Fruit fly (Drosophila melanogaster): ENCODE results near the gene mfas.

mfas gene

dm6 chr3R:12020987-12021386 lies 27.9 kb upstream of the mfas start:
- no peak for TF ChIP-seq lz (GFP tag; optimal IDR thresholded peaks at IDR 0.05)
- no peak for TF ChIP-seq Sox102F (GFP tag; optimal IDR thresholded peaks at IDR 0.05)
- TF ChIP-seq ss (GFP tag; optimal IDR thresholded peaks at IDR 0.05) = no peak
- TF ChIP-seq CG8119 (GFP tag; IDR thresholded peaks at IDR 0.05) = no peak
- TF ChIP-seq Ets21C (GFP tag; optimal IDR thresholded peaks at IDR 0.05) = no peak
- TF ChIP-seq CG10631 (GFP tag; optimal IDR thresholded peaks at IDR 0.05) = no peak
- no peak for TF ChIP-seq esn (GFP tag; optimal IDR thresholded peaks at IDR 0.05)
- TF ChIP-seq Eip75B (GFP tag; optimal IDR thresholded peaks at IDR 0.05) = no peak
- no peak for TF ChIP-seq Smox (GFP tag; optimal IDR thresholded peaks at IDR 0.05)
- TF ChIP-seq CG6808 (GFP tag; optimal IDR thresholded peaks at IDR 0.05) = no peak
- no peak for TF ChIP-seq salr (GFP tag; optimal IDR thresholded peaks at IDR 0.05)
- no peak for TF ChIP-seq Eip78C (GFP tag)
- no peak for TF ChIP-seq fd59A (GFP tag; optimal IDR thresholded peaks at IDR 0.05)
- no peak for TF ChIP-seq dsx (GFP tag; optimal IDR thresholded peaks at IDR 0.05; ENCODE audit: poor library complexity, severe bottlenecking)
- TF ChIP-seq spab (GFP tag; optimal IDR thresholded peaks at IDR 0.05) = no peak

dm6 chr3R:12016828-12017280 lies 23.7 kb upstream of the mfas start, which contains the start of the genes DCAF12 and Spt3:
DCAF12 (minus strand) TSS chr3R:12017031.
Spt3 (plus strand) TSS chr3R:12017156.
- TF ChIP-seq CG11762 (GFP tag; optimal IDR thresholded peaks at IDR 0.05; ENCODE audit: insufficient read depth) (no peak), Gug (GFP tag; IDR thresholded peaks at IDR 0.05) (0 out of 2 replicates have a peak, but pooled peaks have one; percentile 23), pdm3 (GFP tag; optimal IDR thresholded peaks at IDR 0.05) (no peak), svp (GFP tag) (peak; percentile 55), CG4318 (GFP tag; optimal IDR thresholded peaks at IDR 0.05) (no peak), esn (GFP tag; optimal IDR thresholded peaks at IDR 0.05) (peak; percentile 46), lz (GFP tag; optimal IDR thresholded peaks at IDR 0.05) (peak; percentile 30), Ets96B (tag; optimal IDR thresholded peaks at IDR 0.05) (peak; percentile 49), CG3032 (tag; optimal IDR thresholded peaks at IDR 0.05) (peak; percentile 69), Sox14 (GFP tag; optimal IDR thresholded peaks at IDR 0.05) (no peak), CG8319 (GFP tag; optimal IDR thresholded peaks at IDR 0.05) (peak; percentile 18), CG15336 (GFP tag; IDR thresholded peaks at IDR 0.05) (no peak), CG1621 (tag; optimal IDR thresholded peaks at IDR 0.05) (peak; percentile 94), salr (GFP tag; optimal IDR thresholded peaks at IDR 0.05) (no peak), eg (GFP tag; IDR thresholded peaks at IDR 0.05) (no peak), OdsH (GFP tag; optimal IDR thresholded peaks at IDR 0.05) (no peak), Ets21C (GFP tag; optimal IDR thresholded peaks at IDR 0.05) (no peak), net (GFP tag; optimal IDR thresholded peaks at IDR 0.05) (no peak), CG31627 (GFP tag; optimal IDR thresholded peaks at IDR 0.05) (no peak), dsx (GFP tag; optimal IDR thresholded peaks at IDR 0.05; ENCODE audit: poor library complexity, severe bottlenecking) (peak; percentile 69), topi (GFP tag; optimal IDR thresholded peaks at IDR 0.05) (no peak), Eip75B (GFP tag; optimal IDR thresholded peaks at IDR 0.05) (no peak), achi (GFP tag; optimal IDR thresholded peaks at IDR 0.05) (peak; percentile 55), fkh (GFP tag; optimal IDR thresholded peaks at IDR 0.05) (peak; percentile 93), CG34406 (GFP tag; optimal IDR thresholded peaks at IDR 0.05) (peak; percentile 62), CG10631 (GFP tag; optimal IDR thresholded peaks at IDR 0.05) (peak; percentile 64)

- TF ChIP-seq fd85E (GFP tag; optimal IDR thresholded peaks at IDR 0.05) (no peak), dsx (GFP tag; optimal IDR thresholded peaks at IDR 0.05; ENCODE audit: poor library complexity, severe bottlenecking) (no peak), Gug (GFP tag; IDR thresholded peaks at IDR 0.05) (peak; percentile 61), CG6854 (GFP tag; optimal IDR thresholded peaks at IDR 0.05) (no peak), CG6163 (GFP tag; IDR thresholded peaks at IDR 0.05) (no peak; the same call in 2 of the 3 replicates), CG34406 (GFP tag; optimal IDR thresholded peaks at IDR 0.05) (peak; percentile 74), CG8319 (GFP tag; optimal IDR thresholded peaks at IDR 0.05) (peak; percentile 56), pdm3 (GFP tag; optimal IDR thresholded peaks at IDR 0.05) (no peak), CG11294 (GFP tag; IDR thresholded peaks at IDR 0.05) (peak; percentile 35; the same call in 1 of the 2 replicates), CG8119 (GFP tag; IDR thresholded peaks at IDR 0.05) (no peak), esn (GFP tag; optimal IDR thresholded peaks at IDR 0.05) (peak; percentile 87), Eip78C (GFP tag) (no peak), CG3919 (GFP tag; optimal IDR thresholded peaks at IDR 0.05) (no peak), Blimp-1 (GFP tag; optimal IDR thresholded peaks at IDR 0.05) (peak; percentile 6), svp (GFP tag) (peak; percentile 94), salr (GFP tag; optimal IDR thresholded peaks at IDR 0.05) (peak in 1 of 2 experiments; percentile 66), Lpt (GFP tag; optimal IDR thresholded peaks at IDR 0.05) (peak; percentile 74), acj6 (GFP tag; optimal IDR thresholded peaks at IDR 0.05) (peak; percentile 83), Sox102F (GFP tag; optimal IDR thresholded peaks at IDR 0.05) (no peak), Ets96B (tag; optimal IDR thresholded peaks at IDR 0.05) (peak; percentile 75), Smox (GFP tag; optimal IDR thresholded peaks at IDR 0.05) (peak; percentile 83), CG11762 (GFP tag; optimal IDR thresholded peaks at IDR 0.05; ENCODE audit: insufficient read depth) (peak; percentile 59), CG10631 (GFP tag; optimal IDR thresholded peaks at IDR 0.05) (peak; percentile 91), spab (GFP tag; optimal IDR thresholded peaks at IDR 0.05) (peak; percentile 38), CG6276 (GFP tag; optimal IDR thresholded peaks at IDR 0.05) (no peak), lz (GFP tag; optimal IDR thresholded peaks at IDR 0.05) (peak; percentile 88)
Observed at dm6 chr3R:12010202-12010824, 17.2 kb upstream of the mfas start, which contains the start of the genes KLHL18 and GCC185. KLHL18 (minus strand) TSS chr3R:12010434. GCC185 (plus strand) TSS chr3R:12010772.

Measured in whole organism, prepupa.